Worm (Caenorhabditis elegans) whole organism, L1 larva: ENCODE measurements around the gene srw-2.

Experiments used
- C04F5.9 ChIP-seq: sonication (generic microtip); optimal IDR thresholded peaks from 2 replicates; lab custom pipeline; 2016; ENCODE audit warnings: missing genetic modification characterization, missing compliant biosample characterization
- F16B12.6 ChIP-seq: fragments of 150-350 bp; optimal IDR thresholded peaks from 2 replicates; lab custom pipeline; 2014; ENCODE audit warnings: missing biosample characterization, missing genetic modification characterization
- aly-2 ChIP-seq: fragments of 150-350 bp; optimal IDR thresholded peaks from 2 replicates; lab custom pipeline; 2014; ENCODE audit warnings: missing biosample characterization, missing genetic modification characterization
- blmp-1 ChIP-seq: fragments of 150-350 bp; optimal IDR thresholded peaks from 2 replicates; lab custom pipeline; 2014; ENCODE audit warnings: missing biosample characterization, missing genetic modification characterization
- ceh-88 ChIP-seq: fragments of 200-800 bp; sonication (Bioruptor generic); IDR thresholded peaks from 2 replicates; pipeline ENCODE4 v1.3.6; 2022; ENCODE audit warnings: missing genetic modification characterization, missing compliant biosample characterization
- dpl-1 ChIP-seq, 3 experiments: fragments of 150-350 bp in 2 of 3; sonication (generic microtip) in 1 of 3; optimal IDR thresholded peaks; 2 replicates each; lab custom pipeline; 2014 to 2017; ENCODE audit warnings: missing biosample characterization in 3 of 3, missing genetic modification characterization in 3 of 3, missing genetic modification reagents in 3 of 3
- dsc-1 ChIP-seq: sonication (generic microtip); optimal IDR thresholded peaks from 2 replicates; lab custom pipeline; 2016; ENCODE audit warnings: mild to moderate bottlenecking, missing genetic modification characterization, missing compliant biosample characterization
- efl-1 ChIP-seq, 4 experiments: fragments of 150-350 bp; optimal IDR thresholded peaks in 3 of 4; peaks in 1 of 4; 1 replicate in 1 of 4; 2 replicates in 3 of 4; lab custom pipeline; 2014; ENCODE audit warnings: missing biosample characterization in 2 of 4, missing genetic modification characterization in 2 of 4, missing genetic modification reagents in 2 of 4
- egl-13 ChIP-seq: sonication (generic microtip); optimal IDR thresholded peaks from 2 replicates; lab custom pipeline; 2016; ENCODE audit warnings: missing genotype, missing genetic modification reagents, missing genetic modification characterization, missing compliant biosample characterization
- egl-27 ChIP-seq, 2 experiments: fragments of 150-350 bp in 1 of 2; sonication (generic microtip); optimal IDR thresholded peaks; 3 replicates each; lab custom pipeline; 2017 to 2018; ENCODE audit warnings: missing biosample characterization in 2 of 2, missing genetic modification characterization in 2 of 2, missing genetic modification reagents in 2 of 2
- elt-2 ChIP-seq: sonication (generic microtip); optimal IDR thresholded peaks from 2 replicates; lab custom pipeline; 2016; ENCODE audit warnings: missing genetic modification characterization, mild to moderate bottlenecking, inconsistent platforms, missing compliant biosample characterization, missing genetic modification reagents
- elt-3 ChIP-seq, 6 experiments: fragments of 150-350 bp in 1 of 6; sonication (generic microtip); optimal IDR thresholded peaks; 2 replicates each; lab custom pipeline; 2017 to 2018; ENCODE audit warnings: missing biosample characterization in 6 of 6, missing genetic modification characterization in 6 of 6, inconsistent platforms in 1 of 6
- hlh-4 ChIP-seq: sonication (generic microtip); optimal IDR thresholded peaks from 2 replicates; lab custom pipeline; 2016; ENCODE audit warnings: mild to moderate bottlenecking, missing genetic modification characterization, missing compliant biosample characterization
- isw-1 ChIP-seq: fragments of 200-800 bp; sonication (Bioruptor generic); IDR thresholded peaks from 2 replicates; pipeline ENCODE4 v1.3.6; 2022; ENCODE audit warnings: missing genetic modification characterization, missing compliant biosample characterization
- lin-14 ChIP-seq: fragments of 200-800 bp; sonication (Bioruptor generic); optimal IDR thresholded peaks from 2 replicates; lab custom pipeline; 2018; ENCODE audit warnings: mild to moderate bottlenecking, missing genetic modification characterization, moderate library complexity, missing compliant biosample characterization
- lin-35 ChIP-seq, 2 experiments: fragments of 150-350 bp; optimal IDR thresholded peaks; 2 replicates each; lab custom pipeline; 2014; ENCODE audit warnings: missing biosample characterization in 2 of 2, missing genetic modification characterization in 2 of 2, missing genetic modification reagents in 2 of 2
- lsy-2 ChIP-seq, 2 experiments: fragments of 150-350 bp; optimal IDR thresholded peaks; 2 replicates each; lab custom pipeline; 2014; ENCODE audit warnings: missing biosample characterization in 2 of 2, missing genetic modification characterization in 2 of 2
- nhr-12 ChIP-seq: sonication (generic microtip); optimal IDR thresholded peaks from 2 replicates; lab custom pipeline; 2017; ENCODE audit warnings: missing biosample characterization, missing genetic modification characterization
- nhr-19 ChIP-seq: fragments of 200-800 bp; sonication (Bioruptor generic); conservative IDR thresholded peaks from 2 replicates; pipeline ENCODE4 v1.3.6; 2022; ENCODE audit warnings: missing genetic modification characterization, missing compliant biosample characterization
- nhr-20 ChIP-seq: sonication (generic microtip); optimal IDR thresholded peaks from 2 replicates; lab custom pipeline; 2016; ENCODE audit warnings: mild to moderate bottlenecking, missing genetic modification characterization, missing compliant biosample characterization
- nhr-71 ChIP-seq: sonication (generic microtip); optimal IDR thresholded peaks from 2 replicates; lab custom pipeline; 2016; ENCODE audit warnings: mild to moderate bottlenecking, missing genetic modification characterization, moderate library complexity, missing compliant biosample characterization
- nhr-77 ChIP-seq: fragments of 150-350 bp; optimal IDR thresholded peaks from 2 replicates; lab custom pipeline; 2014; ENCODE audit warnings: missing biosample characterization, missing genetic modification characterization
- nhr-85 ChIP-seq: sonication (generic microtip); peaks from one replicate; lab custom pipeline; 2016; ENCODE audit warnings: missing genetic modification characterization, inconsistent platforms, missing compliant biosample characterization
- pag-3 ChIP-seq: sonication (generic microtip); optimal IDR thresholded peaks from 2 replicates; lab custom pipeline; 2017; ENCODE audit warnings: missing genetic modification characterization, mild to moderate bottlenecking, missing compliant biosample characterization, antibody characterized with exemption, borderline replicate concordance; ENCODE audit not compliant: insufficient read depth
- pqm-1 ChIP-seq: sonication (generic microtip); optimal IDR thresholded peaks from 3 replicates; lab custom pipeline; 2017; ENCODE audit warnings: missing biosample characterization, missing genetic modification characterization
- rnt-1 ChIP-seq: sonication (generic microtip); optimal IDR thresholded peaks from 2 replicates; lab custom pipeline; 2016; ENCODE audit warnings: mild to moderate bottlenecking, missing genetic modification characterization, moderate library complexity, missing compliant biosample characterization
- snpc-4 ChIP-seq: fragments of 150-350 bp; optimal IDR thresholded peaks from 2 replicates; lab custom pipeline; 2014; ENCODE audit warnings: missing biosample characterization, missing genetic modification characterization
- sox-4 ChIP-seq: sonication (generic microtip); optimal IDR thresholded peaks from 2 replicates; lab custom pipeline; 2016; ENCODE audit warnings: missing genetic modification characterization, missing compliant biosample characterization
- sptf-1 ChIP-seq: fragments of 150-350 bp; optimal IDR thresholded peaks from 2 replicates; lab custom pipeline; 2014; ENCODE audit warnings: missing biosample characterization, missing genetic modification characterization
- swsn-7 ChIP-seq: sonication (generic microtip); optimal IDR thresholded peaks from 2 replicates; lab custom pipeline; 2016; ENCODE audit warnings: missing genetic modification characterization, missing compliant biosample characterization
- tlp-1 ChIP-seq: fragments of 150-350 bp; optimal IDR thresholded peaks from 2 replicates; lab custom pipeline; 2014; ENCODE audit warnings: missing biosample characterization, missing genetic modification characterization
- unc-62 ChIP-seq: fragments of 150-350 bp; optimal IDR thresholded peaks from 2 replicates; lab custom pipeline; 2014; ENCODE audit warnings: missing biosample characterization, missing genetic modification reagents, missing genetic modification characterization
- unc-98 ChIP-seq: fragments of 200-800 bp; sonication (Bioruptor generic); IDR thresholded peaks from 2 replicates; pipeline ENCODE4 v1.3.6; 2022; ENCODE audit warnings: missing genetic modification characterization, missing compliant biosample characterization

Gene srw-2

DNA sequence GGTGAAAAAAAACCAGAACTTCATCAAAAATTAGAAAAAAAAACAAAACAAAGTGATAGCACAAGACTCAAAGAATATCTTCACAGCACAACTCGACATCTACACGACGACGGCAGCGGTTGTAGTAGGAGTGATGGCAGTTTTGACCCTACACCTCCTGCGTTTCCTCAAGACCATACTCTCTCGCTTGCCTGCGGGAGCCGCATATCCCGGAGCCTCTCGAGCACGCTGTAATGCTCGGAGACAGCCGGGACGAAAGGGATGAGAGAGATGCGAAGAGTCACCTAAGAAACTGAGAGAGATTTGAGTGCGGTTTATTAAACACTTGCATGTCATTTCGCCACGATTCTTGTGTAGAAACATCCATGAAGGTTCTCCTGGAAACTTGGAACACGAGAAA, 21.2 kb upstream of the srw-2 start:
- TF ChIP-seq aly-2 = no peak
- TF ChIP-seq isw-1 (GFP tag; lab: Robert Waterston, UW) = no peak
- peak; percentile 58 for TF ChIP-seq rnt-1 (tag; lab: Kevin White, UChicago)
- peak; percentile 26 for TF ChIP-seq dsc-1 (tag; lab: Kevin White, UChicago)
- no peak for TF ChIP-seq C04F5.9
- no peak for TF ChIP-seq F16B12.6 (tag; lab: Kevin White, UChicago)
- TF ChIP-seq pqm-1 (tag; lab: Kevin White, UChicago) = no peak
- no peak for TF ChIP-seq unc-62 (GFP tag; lab: Kevin White, UChicago)
- TF ChIP-seq snpc-4 (tag; lab: Kevin White, UChicago) = no peak
- TF ChIP-seq nhr-71 (tag; lab: Kevin White, UChicago) = peak; percentile 34
- peak; percentile 81 for TF ChIP-seq pag-3 (tag; lab: Kevin White, UChicago)
- no peak for TF ChIP-seq lsy-2 (tag; optimal IDR thresholded peaks at IDR 0.05; lab: Kevin White, UChicago)
- no peak for TF ChIP-seq nhr-20 (tag; lab: Kevin White, UChicago)
- no peak for TF ChIP-seq egl-27 (tag; optimal IDR thresholded peaks at IDR 0.05; lab: Kevin White, UChicago)
- peak; percentile 54 for TF ChIP-seq lin-14
- 0 out of 2 replicates have a peak, but pooled peaks have one; percentile 5 for TF ChIP-seq nhr-19 (GFP tag; lab: Robert Waterston, UW)
- TF ChIP-seq swsn-7 (tag; lab: Kevin White, UChicago) = no peak
- no peak for TF ChIP-seq ceh-88
- no peak for TF ChIP-seq dpl-1 (GFP tag; optimal IDR thresholded peaks at IDR 0.05; lab: Kevin White, UChicago)
- TF ChIP-seq egl-13 (tag; lab: Kevin White, UChicago) = no peak
- TF ChIP-seq, all 84 proteins: peak for 6

DNA sequence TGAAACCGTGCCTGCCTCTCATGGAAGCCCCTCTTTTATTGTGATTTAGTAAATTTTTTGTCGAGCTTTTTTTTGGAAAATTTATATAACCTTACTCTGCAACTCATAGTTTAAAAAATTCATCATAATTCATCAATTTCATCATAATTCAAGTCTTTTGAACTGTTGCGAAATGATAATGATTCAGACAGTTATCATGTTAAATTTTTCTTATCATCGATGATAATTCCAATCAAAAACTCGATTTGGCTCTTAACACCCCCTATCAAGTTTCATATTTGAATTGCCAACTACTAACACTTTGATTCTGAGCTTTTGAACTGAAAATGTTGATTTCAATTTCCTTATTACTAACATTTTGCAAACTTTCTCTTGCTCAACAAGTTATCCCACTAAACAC, 20.5 kb upstream of the srw-2 start, which contains the start of gene F54E2.1:
TSS of gene F54E2.1 (plus strand) at position 235 of the 400 bp plus-strand sequence.
- TF ChIP-seq lin-35 (GFP tag; optimal IDR thresholded peaks at IDR 0.05; lab: Kevin White, UChicago) (peak in 1 of 2 experiments; percentile 25), sptf-1 (no peak), tlp-1 (tag; lab: Kevin White, UChicago) (peak; percentile 79), elt-2 (tag; lab: Kevin White, UChicago) (peak; percentile 87), nhr-77 (no peak), pqm-1 (tag; lab: Kevin White, UChicago) (peak; percentile 97)

DNA sequence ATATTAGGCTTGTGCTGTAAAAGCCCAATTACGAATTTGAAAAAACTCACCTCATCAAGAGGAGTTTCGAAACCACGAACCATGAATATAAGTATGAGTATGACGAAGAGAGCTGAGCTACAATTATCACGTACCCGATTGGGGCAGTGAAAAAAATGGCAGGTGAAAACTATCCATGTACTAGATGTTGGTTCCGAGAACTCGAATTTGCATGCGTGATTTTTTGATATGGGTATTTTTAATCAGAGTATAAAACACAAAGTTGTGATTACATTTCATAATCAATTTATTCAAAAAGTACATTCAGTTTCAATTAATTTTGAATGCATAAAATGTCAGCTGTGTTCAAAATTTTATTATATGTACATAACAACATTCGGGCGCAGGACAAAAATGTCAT, 16.8 kb upstream of the srw-2 start, which contains the start of gene F54E2.9:
TSS of gene F54E2.9 (minus strand) at position 132 of the 400 bp plus-strand sequence.
- TF ChIP-seq nhr-71 (tag; lab: Kevin White, UChicago) = peak; percentile 23
- no peak for TF ChIP-seq aly-2
- TF ChIP-seq rnt-1 (tag; lab: Kevin White, UChicago) = no peak
- no peak for TF ChIP-seq snpc-4 (tag; lab: Kevin White, UChicago)
- no peak for TF ChIP-seq nhr-85 (tag; lab: Kevin White, UChicago)
- no peak for TF ChIP-seq blmp-1 (tag; lab: Kevin White, UChicago)
- no peak for TF ChIP-seq efl-1 (optimal IDR thresholded peaks at IDR 0.05; lab: Kevin White, UChicago)
- TF ChIP-seq efl-1 (GFP tag; optimal IDR thresholded peaks at IDR 0.05 in 1 of 2; lab: Kevin White, UChicago) = peak in 1 of 2 experiments; percentile 85
- peak; percentile 82 for TF ChIP-seq hlh-4 (tag; lab: Kevin White, UChicago)
- no peak for TF ChIP-seq isw-1 (GFP tag; lab: Robert Waterston, UW)
- no peak for TF ChIP-seq elt-3 (tag; optimal IDR thresholded peaks at IDR 0.05; lab: Kevin White, UChicago)
- TF ChIP-seq unc-98 = no peak

DNA sequence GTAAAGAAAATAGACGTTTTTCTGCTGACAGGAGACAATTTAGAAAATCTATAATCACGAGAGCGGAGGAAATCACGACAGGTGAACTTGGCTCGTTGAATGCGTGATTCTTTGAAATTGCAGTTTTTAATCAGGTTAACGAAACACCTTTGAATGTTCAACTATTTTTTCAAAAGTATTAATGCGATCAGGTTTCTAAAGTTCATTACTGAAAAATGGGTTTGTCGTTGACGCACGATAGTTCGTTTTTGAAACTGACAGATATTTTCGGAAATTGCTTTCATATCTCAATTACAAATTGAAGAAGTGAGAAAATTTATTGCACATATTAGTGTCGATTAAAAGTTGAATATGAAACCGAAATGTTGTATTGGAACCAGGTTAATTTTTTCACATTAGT, 14.7 kb upstream of the srw-2 start, which contains the start of gene F54E2.5:
TSS of gene F54E2.5 (minus strand) at position 101 of the 400 bp plus-strand sequence.
- TF ChIP-seq efl-1 (optimal IDR thresholded peaks at IDR 0.05; lab: Kevin White, UChicago) (no peak), efl-1 (GFP tag; optimal IDR thresholded peaks at IDR 0.05 in 1 of 2; lab: Kevin White, UChicago) (peak in 1 of 2 experiments; percentile 2), nhr-12 (no peak), hlh-4 (tag; lab: Kevin White, UChicago) (peak; percentile 31)

DNA sequence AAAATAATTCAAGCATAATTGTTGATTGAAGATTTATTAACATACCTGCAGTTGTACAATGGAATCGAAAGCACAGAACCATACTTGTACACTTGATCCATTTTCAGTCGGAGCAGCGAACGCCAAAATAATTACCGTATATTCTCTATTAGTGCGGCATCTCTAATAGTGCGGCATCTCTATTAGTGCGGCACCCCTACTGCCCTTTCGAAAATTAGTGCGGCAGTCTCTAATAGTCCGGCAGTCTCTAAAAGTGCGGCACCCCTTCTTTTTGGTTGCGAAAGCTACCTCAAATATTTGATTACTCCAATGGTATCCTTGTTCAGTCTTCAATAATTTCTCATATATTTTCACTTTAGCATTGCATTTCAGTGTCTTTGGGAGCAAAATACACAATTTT, 12.6 kb upstream of the srw-2 start, which contains the start of gene srt-34:
TSS of gene srt-34 (minus strand) at position 101 of the 400 bp plus-strand sequence.
- peak; percentile 12 for TF ChIP-seq nhr-85 (tag; lab: Kevin White, UChicago)
- no peak for TF ChIP-seq sox-4 (tag; lab: Kevin White, UChicago)
